Worm (Caenorhabditis elegans) whole organism, early embryonic: ENCODE measurements around the gene Y60A3A.24.
A peak's percentile ranks its signal among the peaks of the same experiment; 100 is the strongest.

ENCODE experiments used
- aly-1 ChIP-seq: sonication (generic microtip); optimal IDR thresholded peaks from 2 replicates; lab custom pipeline; 2016; ENCODE audit warnings: missing genetic modification characterization, missing compliant biosample characterization
- ama-1 ChIP-seq: fragments of 150-350 bp; optimal IDR thresholded peaks from 2 replicates; lab custom pipeline; 2014
- ceh-13 ChIP-seq: fragments of 200-800 bp; sonication (Bioruptor generic); optimal IDR thresholded peaks from 2 replicates; lab custom pipeline; 2018; ENCODE audit warnings: mild to moderate bottlenecking, missing genetic modification characterization, missing compliant biosample characterization
- ceh-36 ChIP-seq: sonication (generic microtip); optimal IDR thresholded peaks from 2 replicates; lab custom pipeline; 2016; ENCODE audit warnings: missing genetic modification characterization, inconsistent platforms, missing compliant biosample characterization
- ets-7 ChIP-seq: sonication (generic microtip); optimal IDR thresholded peaks from 2 replicates; lab custom pipeline; 2016; ENCODE audit warnings: missing genotype, missing genetic modification characterization, missing compliant biosample characterization
- flt-1 ChIP-seq: fragments of 200-800 bp; sonication (Bioruptor generic); IDR thresholded peaks from 2 replicates; pipeline ENCODE4 v1.3.6; 2022; ENCODE audit warnings: missing genetic modification characterization, missing compliant biosample characterization
- hmbx-1 ChIP-seq: sonication (generic microtip); optimal IDR thresholded peaks from 2 replicates; lab custom pipeline; 2016; ENCODE audit warnings: mild to moderate bottlenecking, missing genetic modification characterization, missing compliant biosample characterization
- hmg-4 ChIP-seq: fragments of 200-800 bp; sonication (Bioruptor generic); optimal IDR thresholded peaks from 2 replicates; lab custom pipeline; 2018; ENCODE audit warnings: mild to moderate bottlenecking, missing genetic modification characterization, missing compliant biosample characterization
- pes-1 ChIP-seq: fragments of 200-800 bp; sonication (Bioruptor generic); IDR thresholded peaks from 2 replicates; pipeline ENCODE4 v1.3.6; 2022; ENCODE audit warnings: missing genetic modification reagents, missing genetic modification characterization, missing compliant biosample characterization
- sea-1 ChIP-seq: fragments of 200-800 bp; sonication (Bioruptor generic); conservative IDR thresholded peaks from 2 replicates; pipeline ENCODE4 v1.3.6; 2022; ENCODE audit warnings: missing genetic modification characterization, missing compliant biosample characterization
- tbx-11 ChIP-seq: fragments of 200-800 bp; sonication (Bioruptor generic); IDR thresholded peaks from 2 replicates; pipeline ENCODE4 v1.3.6; 2022; ENCODE audit warnings: missing genetic modification characterization, missing compliant biosample characterization
- tbx-37 ChIP-seq: fragments of 200-800 bp; sonication (Bioruptor generic); conservative IDR thresholded peaks from 2 replicates; pipeline ENCODE4 v1.3.6; 2022; ENCODE audit warnings: missing genetic modification reagents, missing genetic modification characterization, missing compliant biosample characterization
- tra-4 ChIP-seq: sonication (generic microtip); optimal IDR thresholded peaks from 2 replicates; lab custom pipeline; 2017; ENCODE audit warnings: missing genetic modification characterization, missing compliant biosample characterization

ce11 chrV:19998203-19998836 lies 16.6 kb upstream of the Y60A3A.24 start:
- peak; percentile 13 for TF ChIP-seq ama-1 (lab: Kevin White, UChicago)
- TF ChIP-seq flt-1 (GFP tag; lab: Robert Waterston, UW) = no peak
- TF ChIP-seq ceh-36 (tag; lab: Kevin White, UChicago) = peak; percentile 93
- TF ChIP-seq hmg-4 (GFP tag; lab: Kevin White, UChicago) = no peak
- TF ChIP-seq tbx-37 (GFP tag; lab: Robert Waterston, UW) = no peak
- TF ChIP-seq tra-4 (tag; lab: Kevin White, UChicago) = no peak
- no peak for TF ChIP-seq ets-7 (tag; lab: Kevin White, UChicago)
- TF ChIP-seq aly-1 (tag; lab: Kevin White, UChicago) = no peak
- TF ChIP-seq tbx-11 = no peak
- no peak for TF ChIP-seq sea-1 (GFP tag; lab: Robert Waterston, UW)
- TF ChIP-seq pes-1 (GFP tag; lab: Robert Waterston, UW) = no peak
- no peak for TF ChIP-seq ceh-13
- TF ChIP-seq hmbx-1 (tag; lab: Kevin White, UChicago) = no peak
